Worm (Caenorhabditis elegans): ENCODE results near the gene nccd-1.

nccd-1 gene

ce11 chrIV:16946746-16947145, 41.8 kb upstream of the nccd-1 start, which contains the start of the genes Y116A8C.9 and arf-6 (continued):
- TF ChIP-seq pag-3 (tag; optimal IDR thresholded peaks at IDR 0.05; ENCODE audit: borderline replicate concordance, insufficient read depth) (no peak), ceh-63 (GFP tag; optimal IDR thresholded peaks at IDR 0.05) (no peak), rnt-1 (tag; optimal IDR thresholded peaks at IDR 0.05) (no peak), nhr-12 (tag; optimal IDR thresholded peaks at IDR 0.05) (no peak), Y116A8C.19 (tag; optimal IDR thresholded peaks at IDR 0.05; ENCODE audit: borderline replicate concordance) (no peak), ceh-90 (tag; optimal IDR thresholded peaks at IDR 0.05) (no peak), nhr-71 (tag; optimal IDR thresholded peaks at IDR 0.05) (peak; percentile 75), lin-15B (tag; optimal IDR thresholded peaks at IDR 0.05) (no peak), dpl-1 (GFP tag; optimal IDR thresholded peaks at IDR 0.05) (peak; percentile 12 to 61 (median 44)), vab-15 (tag; optimal IDR thresholded peaks at IDR 0.05) (no peak), ceh-8 (GFP tag; optimal IDR thresholded peaks at IDR 0.05) (peak; percentile 0), nhr-84 (tag; optimal IDR thresholded peaks at IDR 0.05) (no peak), irx-1 (tag; optimal IDR thresholded peaks at IDR 0.05) (peak; percentile 22), grh-1 (GFP tag; IDR thresholded peaks at IDR 0.05) (peak; percentile 31; the same call in 1 of the 2 replicates), C04F5.9 (tag; optimal IDR thresholded peaks at IDR 0.05) (no peak), mef-2 (tag; optimal IDR thresholded peaks at IDR 0.05) (no peak), swsn-7 (tag; optimal IDR thresholded peaks at IDR 0.05) (peak; percentile 72), egl-27 (tag; optimal IDR thresholded peaks at IDR 0.05) (no peak), ets-5 (GFP tag; IDR thresholded peaks at IDR 0.05) (no peak), nhr-28 (tag; optimal IDR thresholded peaks at IDR 0.05) (no peak), alr-1 (tag; optimal IDR thresholded peaks at IDR 0.05; ENCODE audit: borderline replicate concordance) (no peak), C34B4.2 (tag; optimal IDR thresholded peaks at IDR 0.05) (no peak), sptf-1 (tag; optimal IDR thresholded peaks at IDR 0.05) (no peak), blmp-1 (tag; optimal IDR thresholded peaks at IDR 0.05) (peak; percentile 2), mab-9 (GFP tag; IDR thresholded peaks at IDR 0.05) (no peak), F16B12.6 (tag; optimal IDR thresholded peaks at IDR 0.05) (peak; percentile 18), fos-1 (tag; optimal IDR thresholded peaks at IDR 0.05) (peak; percentile 9), nhr-47 (tag; optimal IDR thresholded peaks at IDR 0.05) (peak; percentile 74), lin-39 (tag; optimal IDR thresholded peaks at IDR 0.05) (peak; percentile 54), hlh-17 (GFP tag; optimal IDR thresholded peaks at IDR 0.05; ENCODE audit: borderline replicate concordance) (no peak), unc-30 (tag; optimal IDR thresholded peaks at IDR 0.05) (no peak), unc-98 (GFP tag; IDR thresholded peaks at IDR 0.05) (no peak), lin-14 (GFP tag; optimal IDR thresholded peaks at IDR 0.05) (no peak), lir-3 (tag; optimal IDR thresholded peaks at IDR 0.05; ENCODE audit: poor library complexity) (no peak), unc-62 (GFP tag; optimal IDR thresholded peaks at IDR 0.05) (no peak), unc-86 (tag; optimal IDR thresholded peaks at IDR 0.05) (peak; percentile 57), zag-1 (tag; optimal IDR thresholded peaks at IDR 0.05) (no peak), hpl-2 (GFP tag; optimal IDR thresholded peaks at IDR 0.05) (no peak), ces-1 (GFP tag; optimal IDR thresholded peaks at IDR 0.05) (no peak), isw-1 (GFP tag; IDR thresholded peaks at IDR 0.05) (peak; percentile 43), elt-2 (tag; optimal IDR thresholded peaks at IDR 0.05) (peak; percentile 25), nhr-90 (tag; optimal IDR thresholded peaks at IDR 0.05; ENCODE audit: poor library complexity) (peak; percentile 75), pqm-1 (tag; optimal IDR thresholded peaks at IDR 0.05) (no peak), nhr-85 (tag) (peak; percentile 86), lin-35 (GFP tag; optimal IDR thresholded peaks at IDR 0.05) (peak; percentile 32 to 53), sup-37 (GFP tag; optimal IDR thresholded peaks at IDR 0.05) (no peak), sox-4 (tag; optimal IDR thresholded peaks at IDR 0.05) (peak; percentile 68), efl-1 (optimal IDR thresholded peaks at IDR 0.05) (peak; percentile 42 to 62), efl-1 (GFP tag; optimal IDR thresholded peaks at IDR 0.05 in 1 of 2) (peak; percentile 49 to 93)

Data from whole organism, L1 larva.